Fruit fly (Drosophila melanogaster) whole organism, embryonic: ENCODE results near the gene Mvd.

Experiments
- Abd-B ChIP-seq: fragments of 200-800 bp; sonication (Bioruptor generic); optimal IDR thresholded peaks from 2 replicates; lab custom pipeline; 2018; ENCODE audit warnings: missing biosample characterization, mild to moderate bottlenecking, missing genetic modification characterization, moderate library complexity
- Antp ChIP-seq: fragments of 200-800 bp; sonication (Bioruptor generic); optimal IDR thresholded peaks from 3 replicates; lab custom pipeline; 2016; ENCODE audit warnings: missing biosample characterization, missing genetic modification characterization
- CG10462 ChIP-seq: fragments of 200-800 bp; sonication (Bioruptor generic); optimal IDR thresholded peaks from 2 replicates; lab custom pipeline; 2016; ENCODE audit warnings: missing biosample characterization, missing genetic modification characterization
- CG11398 ChIP-seq: fragments of 200-800 bp; sonication (Bioruptor generic); optimal IDR thresholded peaks from 2 replicates; lab custom pipeline; 2016; ENCODE audit warnings: missing biosample characterization, missing genetic modification characterization
- CG14860 ChIP-seq: fragments of 200-800 bp; sonication (Bioruptor generic); IDR thresholded peaks from 3 replicates; pipeline ENCODE4 v1.3.6; 2022; ENCODE audit warnings: missing biosample characterization, missing genetic modification characterization; ENCODE audit not compliant: partially characterized antibody
- CG1529 ChIP-seq: fragments of 200-800 bp; sonication (Bioruptor generic); optimal IDR thresholded peaks from 3 replicates; lab custom pipeline; 2018; ENCODE audit warnings: missing biosample characterization, missing genetic modification characterization
- CG2116 ChIP-seq: fragments of 200-800 bp; sonication (Bioruptor generic); optimal IDR thresholded peaks from 3 replicates; lab custom pipeline; 2018; ENCODE audit warnings: missing biosample characterization, mild to moderate bottlenecking, missing genetic modification characterization
- CG2120 ChIP-seq: fragments of 200-800 bp; sonication (Bioruptor generic); optimal IDR thresholded peaks from 3 replicates; lab custom pipeline; 2016; ENCODE audit warnings: missing biosample characterization, missing genetic modification characterization
- CG31224 ChIP-seq: fragments of 200-800 bp; sonication (Bioruptor generic); IDR thresholded peaks from 2 replicates; pipeline ENCODE4 v1.3.6; 2022; ENCODE audit warnings: missing biosample characterization, missing genetic modification characterization
- CG33557 ChIP-seq: fragments of 200-800 bp; sonication (Bioruptor generic); optimal IDR thresholded peaks from 2 replicates; lab custom pipeline; 2019; ENCODE audit warnings: missing biosample characterization, mild to moderate bottlenecking, missing genetic modification characterization, moderate library complexity
- CG42726 ChIP-seq: fragments of 200-800 bp; sonication (Bioruptor generic); IDR thresholded peaks from 2 replicates; pipeline ENCODE4 v1.3.6; 2022; ENCODE audit warnings: missing biosample characterization, missing genetic modification characterization; ENCODE audit not compliant: partially characterized antibody
- CG4820 ChIP-seq: fragments of 200-800 bp; sonication (Bioruptor generic); optimal IDR thresholded peaks from 3 replicates; lab custom pipeline; 2016; ENCODE audit warnings: missing biosample characterization, missing genetic modification characterization
- CG7786 ChIP-seq: fragments of 200-800 bp; sonication (Bioruptor generic); optimal IDR thresholded peaks from 2 replicates; lab custom pipeline; 2016; ENCODE audit warnings: missing biosample characterization, missing genetic modification characterization
- CG9817 ChIP-seq: fragments of 200-800 bp; sonication (Bioruptor generic); optimal IDR thresholded peaks from 2 replicates; lab custom pipeline; 2018; ENCODE audit warnings: missing biosample characterization, mild to moderate bottlenecking, missing genetic modification characterization, moderate library complexity
- CHES-1-like ChIP-seq: fragments of 200-800 bp; sonication (Bioruptor generic); optimal IDR thresholded peaks from 2 replicates; lab custom pipeline; 2016; ENCODE audit warnings: missing biosample characterization, missing genetic modification characterization
- CoRest ChIP-seq: fragments of 200-800 bp; sonication (Bioruptor generic); optimal IDR thresholded peaks from 3 replicates; lab custom pipeline; 2018; ENCODE audit warnings: missing biosample characterization, mild to moderate bottlenecking, missing genetic modification characterization, moderate library complexity
- D19A ChIP-seq: fragments of 200-800 bp; optimal IDR thresholded peaks from 3 replicates; lab custom pipeline; 2019; ENCODE audit warnings: missing biosample characterization, mild to moderate bottlenecking, missing genetic modification characterization, moderate library complexity
- Dll ChIP-seq: fragments of 200-800 bp; sonication (Bioruptor generic); IDR thresholded peaks from 4 replicates; pipeline ENCODE4 v1.3.6; 2022; ENCODE audit warnings: missing biosample characterization, missing genetic modification characterization; ENCODE audit not compliant: partially characterized antibody
- Elba2 ChIP-seq: fragments of 200-800 bp; sonication (Bioruptor generic); optimal IDR thresholded peaks from 3 replicates; lab custom pipeline; 2016; ENCODE audit warnings: missing biosample characterization, missing genetic modification characterization
- Ets65A ChIP-seq: fragments of 200-800 bp; sonication (Bioruptor generic); peaks from one replicate; lab custom pipeline; 2016; ENCODE audit warnings: missing biosample characterization, missing genetic modification characterization
- Fer1 ChIP-seq: fragments of 200-800 bp; sonication (Bioruptor generic); optimal IDR thresholded peaks from 2 replicates; lab custom pipeline; 2017; ENCODE audit warnings: missing biosample characterization, mild to moderate bottlenecking, missing genetic modification characterization
- Gug ChIP-seq: fragments of 200-800 bp; sonication (Bioruptor generic); IDR thresholded peaks from 4 replicates; pipeline ENCODE4 v1.3.6; 2022; ENCODE audit warnings: missing biosample characterization, missing genetic modification characterization
- HHEX ChIP-seq: fragments of 200-800 bp; sonication (Bioruptor generic); optimal IDR thresholded peaks from 3 replicates; lab custom pipeline; 2017; ENCODE audit warnings: missing biosample characterization, mild to moderate bottlenecking, missing genetic modification characterization, missing genetic modification reagents
- Med ChIP-seq: fragments of 200-800 bp; sonication (Bioruptor generic); peaks from one replicate; lab custom pipeline; 2016; ENCODE audit warnings: missing biosample characterization, missing genetic modification characterization, mild to moderate bottlenecking, inconsistent platforms, moderate library complexity
- Neu2 ChIP-seq: fragments of 200-800 bp; sonication (Bioruptor generic); optimal IDR thresholded peaks from 3 replicates; lab custom pipeline; 2016; ENCODE audit warnings: missing biosample characterization, missing genetic modification characterization, borderline replicate concordance
- Nf-YC ChIP-seq: fragments of 200-800 bp; optimal IDR thresholded peaks from 3 replicates; lab custom pipeline; 2019; ENCODE audit warnings: missing biosample characterization, mild to moderate bottlenecking, missing genetic modification characterization, moderate library complexity
- Sox100B ChIP-seq: fragments of 200-800 bp; sonication (Bioruptor generic); optimal IDR thresholded peaks from 3 replicates; lab custom pipeline; 2018; ENCODE audit warnings: missing biosample characterization, mild to moderate bottlenecking, missing genetic modification characterization
- TFAM ChIP-seq: fragments of 200-800 bp; sonication (Bioruptor generic); optimal IDR thresholded peaks from 2 replicates; lab custom pipeline; 2017; ENCODE audit warnings: missing biosample characterization, missing genetic modification characterization, inconsistent platforms
- abd-A ChIP-seq: fragments of 200-800 bp; sonication (Bioruptor generic); optimal IDR thresholded peaks from 3 replicates; lab custom pipeline; 2019; ENCODE audit warnings: missing biosample characterization, mild to moderate bottlenecking, missing genetic modification characterization, moderate library complexity
- bbx ChIP-seq: fragments of 200-800 bp; sonication (Bioruptor generic); IDR thresholded peaks from 2 replicates; pipeline ENCODE4 v1.3.6; 2022; ENCODE audit warnings: missing biosample characterization, missing genetic modification characterization; ENCODE audit not compliant: partially characterized antibody
- chm ChIP-seq: fragments of 200-800 bp; sonication (Bioruptor generic); IDR thresholded peaks from 2 replicates; pipeline ENCODE4 v1.3.6; 2022; ENCODE audit warnings: missing biosample characterization, missing genetic modification characterization
- dan ChIP-seq: fragments of 200-800 bp; sonication (Bioruptor generic); IDR thresholded peaks from 2 replicates; pipeline ENCODE4 v1.3.6; 2022; ENCODE audit warnings: missing biosample characterization, missing genetic modification characterization
- dimm ChIP-seq: fragments of 200-800 bp; sonication (Bioruptor generic); IDR thresholded peaks from 2 replicates; pipeline ENCODE4 v1.3.6; 2022; ENCODE audit warnings: missing biosample characterization, missing genetic modification characterization
- dysf ChIP-seq: fragments of 200-800 bp; sonication (Bioruptor generic); IDR thresholded peaks from 3 replicates; pipeline ENCODE4 v1.3.6; 2022; ENCODE audit warnings: missing biosample characterization, missing genetic modification characterization
- emc ChIP-seq: fragments of 200-800 bp; sonication (Bioruptor generic); optimal IDR thresholded peaks from 2 replicates; lab custom pipeline; 2016; ENCODE audit warnings: missing biosample characterization, missing genetic modification characterization
- ftz-f1 ChIP-seq: fragments of 200-800 bp; sonication (Bioruptor generic); optimal IDR thresholded peaks from 2 replicates; lab custom pipeline; 2016; ENCODE audit warnings: missing biosample characterization, missing genetic modification characterization
- gfzf ChIP-seq: fragments of 200-800 bp; sonication (Bioruptor generic); optimal IDR thresholded peaks from 2 replicates; lab custom pipeline; 2016; ENCODE audit warnings: missing biosample characterization, mild to moderate bottlenecking, missing genetic modification characterization, moderate library complexity
- hbn ChIP-seq: fragments of 200-800 bp; sonication (Bioruptor generic); IDR thresholded peaks from 2 replicates; pipeline ENCODE4 v1.3.6; 2022; ENCODE audit warnings: missing biosample characterization, missing genetic modification characterization; ENCODE audit not compliant: partially characterized antibody
- ken ChIP-seq: fragments of 200-800 bp; sonication (Bioruptor generic); IDR thresholded peaks from 3 replicates; pipeline ENCODE4 v1.3.6; 2022; ENCODE audit warnings: missing biosample characterization, missing genetic modification characterization
- luna ChIP-seq: fragments of 200-800 bp; sonication (Bioruptor generic); optimal IDR thresholded peaks from 2 replicates; lab custom pipeline; 2016; ENCODE audit warnings: missing biosample characterization, missing genetic modification characterization
- nerfin-2 ChIP-seq: fragments of 200-800 bp; sonication (Bioruptor generic); IDR thresholded peaks from 2 replicates; pipeline ENCODE4 v1.3.6; 2022; ENCODE audit warnings: missing biosample characterization, missing genetic modification characterization; ENCODE audit not compliant: partially characterized antibody
- onecut ChIP-seq: fragments of 200-800 bp; sonication (Bioruptor generic); IDR thresholded peaks from 2 replicates; pipeline ENCODE4 v1.3.6; 2022; ENCODE audit warnings: missing biosample characterization, missing genetic modification characterization
- otp ChIP-seq: fragments of 200-800 bp; sonication (Bioruptor generic); IDR thresholded peaks from 3 replicates; pipeline ENCODE4, ENCODE4 v1.3.6; 2022; ENCODE audit warnings: missing biosample characterization, missing genetic modification characterization
- pho ChIP-seq: fragments of 200-800 bp; sonication (Bioruptor generic); optimal IDR thresholded peaks from 2 replicates; lab custom pipeline; 2016; ENCODE audit warnings: missing biosample characterization, missing genetic modification characterization
- sc ChIP-seq, 3 experiments: fragments of >200 bp in 2 of 3; fragments of 200-800 bp in 1 of 3; sonication (Bioruptor generic) in 1 of 3; optimal IDR thresholded peaks; 2 replicates in 2 of 3; 3 replicates in 1 of 3; lab custom pipeline; 2017; ENCODE audit warnings: mild to moderate bottlenecking in 1 of 3, missing biosample characterization in 1 of 3, missing genetic modification characterization in 1 of 3, missing genetic modification reagents in 1 of 3
- sima ChIP-seq: fragments of 200-800 bp; sonication (Bioruptor generic); optimal IDR thresholded peaks from 2 replicates; lab custom pipeline; 2016; ENCODE audit warnings: missing biosample characterization, missing genetic modification characterization
- stwl ChIP-seq: fragments of 200-800 bp; sonication (Bioruptor generic); optimal IDR thresholded peaks from 3 replicates; lab custom pipeline; 2018; ENCODE audit warnings: missing biosample characterization, mild to moderate bottlenecking, missing genetic modification characterization, moderate library complexity
- yki ChIP-seq: fragments of >200 bp; optimal IDR thresholded peaks from 3 replicates; lab custom pipeline; 2018
- z ChIP-seq: fragments of 200-800 bp; sonication (Bioruptor generic); IDR thresholded peaks from 3 replicates; pipeline ENCODE4 v1.3.6; 2022; ENCODE audit warnings: missing biosample characterization, missing genetic modification characterization

The Mvd gene

DNA sequence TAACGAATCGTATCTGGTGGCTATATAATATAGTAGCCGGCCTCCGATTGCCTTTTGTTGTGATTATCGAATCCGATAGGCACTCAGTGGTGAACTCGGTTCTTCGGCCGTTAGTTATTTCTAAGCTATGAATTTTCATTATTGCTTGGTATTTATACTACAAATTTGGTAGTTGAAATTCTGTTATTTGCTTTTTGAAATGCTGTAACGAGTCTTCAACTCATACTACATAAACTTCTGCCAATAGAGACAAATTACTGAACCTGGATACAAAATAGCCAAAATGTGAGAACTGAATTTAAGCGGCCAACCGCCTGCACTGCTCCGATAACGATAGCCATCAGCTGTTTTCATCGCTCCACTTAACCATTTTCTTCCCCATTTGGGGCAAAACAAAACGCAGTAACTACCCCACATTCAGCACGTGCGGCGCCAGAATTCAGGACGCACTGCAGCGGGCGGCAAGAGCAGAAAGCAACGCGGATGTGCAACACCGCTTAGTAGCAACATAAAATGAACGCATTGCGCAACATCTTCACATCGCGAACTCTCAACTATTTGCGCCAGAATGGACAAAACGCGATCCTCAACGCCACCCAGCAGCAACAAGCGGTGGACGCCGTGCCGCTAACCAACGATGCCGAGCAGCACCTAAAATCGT is 9.9 kb upstream of the Mvd start, which contains the start of the genes CG11679 and CG8206 (continued):
- TF ChIP-seq dysf (peak; percentile 41; the same call in 1 of the 3 replicates), stwl (peak; percentile 9), yki (lab: Kevin White, UChicago) (no peak), otp (GFP tag; lab: Robert Waterston, UW) (no peak), CG11398 (no peak), pho (GFP tag; lab: Kevin White, UChicago) (peak; percentile 18), CG14860 (no peak), CoRest (peak; percentile 59), CG33557 (GFP tag; lab: Kevin White, UChicago) (no peak), Sox100B (GFP tag; lab: Kevin White, UChicago) (no peak), Dll (peak; percentile 66), Fer1 (peak; percentile 36), CG31224 (GFP tag; lab: Robert Waterston, UW) (no peak), dimm (GFP tag; lab: Robert Waterston, UW) (no peak), CG2116 (GFP tag; lab: Kevin White, UChicago) (peak; percentile 82), emc (GFP tag; lab: Kevin White, UChicago) (no peak), nerfin-2 (GFP tag; lab: Robert Waterston, UW) (no peak), CG4820 (GFP tag; lab: Kevin White, UChicago) (peak; percentile 35), CG10462 (GFP tag; lab: Kevin White, UChicago) (no peak), chm (GFP tag; lab: Robert Waterston, UW) (no peak), Gug (GFP tag; lab: Robert Waterston, UW) (peak; percentile 26; the same call in 1 of the 4 replicates), TFAM (no peak), CHES-1-like (peak; percentile 54), CG9817 (peak; percentile 55), HHEX (GFP tag; lab: Kevin White, UChicago) (no peak), CG42726 (GFP tag; lab: Robert Waterston, UW) (no peak), sima (GFP tag; lab: Kevin White, UChicago) (no peak), luna (GFP tag; lab: Kevin White, UChicago) (no peak), bbx (peak; percentile 32; the same call in 1 of the 2 replicates), Elba2 (no peak), Med (GFP tag; lab: Kevin White, UChicago) (peak; percentile 91), z (GFP tag; lab: Robert Waterston, UW) (no peak), CG1529 (GFP tag; lab: Kevin White, UChicago) (no peak), hbn (GFP tag; lab: Robert Waterston, UW) (no peak), CG7786 (GFP tag; lab: Kevin White, UChicago) (peak; percentile 54), Abd-B (peak; percentile 37), abd-A (no peak), Antp (GFP tag; lab: Kevin White, UChicago) (peak; percentile 59), Nf-YC (peak; percentile 42), dan (GFP tag; lab: Robert Waterston, UW) (no peak), gfzf (no peak), D19A (tag; lab: Kevin White, UChicago) (no peak), sc (optimal IDR thresholded peaks at IDR 0.05; lab: Kevin White, UChicago) (no peak), sc (GFP tag; optimal IDR thresholded peaks at IDR 0.05; lab: Kevin White, UChicago) (no peak), ken (GFP tag; lab: Robert Waterston, UW) (no peak), Ets65A (GFP tag; lab: Kevin White, UChicago) (peak; percentile 52), Neu2 (GFP tag; lab: Kevin White, UChicago) (no peak), onecut (GFP tag; lab: Robert Waterston, UW) (no peak), ftz-f1 (GFP tag; lab: Kevin White, UChicago) (no peak), CG2120 (GFP tag; lab: Kevin White, UChicago) (peak; percentile 66)
